Fruit fly (Drosophila melanogaster): ENCODE measurements around the gene MFS3.

MFS3 gene

DNA sequence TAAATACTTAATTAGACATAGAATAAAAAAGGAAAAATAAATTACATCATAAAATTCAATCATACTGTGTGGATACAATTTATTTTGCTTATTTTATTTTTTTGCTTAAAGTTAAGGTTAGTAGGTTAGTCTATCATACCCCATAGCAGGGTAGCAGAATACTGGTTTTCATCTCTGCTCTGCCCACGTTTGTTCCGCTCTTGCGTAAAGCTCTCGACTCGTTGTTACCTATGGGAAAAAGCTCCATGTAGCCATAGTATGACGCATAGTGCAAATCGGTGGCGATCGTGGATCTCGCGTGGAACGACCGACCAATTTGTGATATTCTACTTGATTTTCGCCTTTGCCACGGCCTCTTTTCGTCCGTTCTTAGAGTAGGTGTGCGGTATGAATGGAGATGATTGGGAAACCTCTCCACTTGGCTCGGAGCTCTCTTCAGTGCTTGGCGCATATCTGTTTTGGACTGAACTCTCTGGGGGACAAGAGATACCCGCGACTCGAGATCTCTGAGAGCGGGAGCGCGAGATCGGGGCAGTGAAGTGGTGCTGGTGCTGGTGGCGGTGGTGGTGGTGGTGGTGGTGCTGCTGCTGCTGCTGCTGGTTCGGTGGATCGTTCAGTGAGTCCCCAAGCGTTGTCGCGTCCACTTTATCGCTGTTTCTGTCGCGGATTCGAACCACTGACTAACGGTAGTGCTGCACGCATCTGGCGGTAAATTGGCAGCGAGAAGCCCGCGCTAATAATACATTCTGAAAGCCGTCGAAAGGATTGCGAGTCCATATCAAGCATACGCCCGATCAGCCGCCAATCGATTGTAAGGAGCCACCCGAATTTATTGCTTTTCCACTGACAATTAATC is 42.9 kb downstream of the MFS3 start, which contains the start of gene CG5001 (continued):
- peak; percentile 84 for TF ChIP-seq CG10366 (GFP tag; IDR thresholded peaks at IDR 0.05)
- no peak for TF ChIP-seq sc (optimal IDR thresholded peaks at IDR 0.05)
- TF ChIP-seq sc (GFP tag; optimal IDR thresholded peaks at IDR 0.05) = peak; percentile 60
- peak; percentile 63; the same call in 1 of the 3 replicates for TF ChIP-seq ken (GFP tag; IDR thresholded peaks at IDR 0.05)
- no peak for TF ChIP-seq Sry-β (GFP tag; optimal IDR thresholded peaks at IDR 0.05)
- TF ChIP-seq CG4820 (GFP tag; optimal IDR thresholded peaks at IDR 0.05) = peak; percentile 80
- no peak for TF ChIP-seq grn (GFP tag; optimal IDR thresholded peaks at IDR 0.05)
- TF ChIP-seq kni (GFP tag; optimal IDR thresholded peaks at IDR 0.05) = peak; percentile 54
- no peak for TF ChIP-seq BEAF-32 (GFP tag; optimal IDR thresholded peaks at IDR 0.05)
- no peak for TF ChIP-seq CG4360 (GFP tag; IDR thresholded peaks at IDR 0.05)
- no peak for TF ChIP-seq tup (GFP tag; optimal IDR thresholded peaks at IDR 0.05)
- TF ChIP-seq CG1233 (GFP tag; optimal IDR thresholded peaks at IDR 0.05) = peak; percentile 77
- TF ChIP-seq Tbp (GFP tag; optimal IDR thresholded peaks at IDR 0.05) = no peak
- no peak for TF ChIP-seq Doc2 (GFP tag; IDR thresholded peaks at IDR 0.05)
- peak; percentile 93 for TF ChIP-seq CG2712 (tag; optimal IDR thresholded peaks at IDR 0.05)
- TF ChIP-seq Pdp1 (GFP tag; optimal IDR thresholded peaks at IDR 0.05) = peak; percentile 62 to 90
- TF ChIP-seq trem (tag; optimal IDR thresholded peaks at IDR 0.05) = peak; percentile 79
- TF ChIP-seq CG8359 (GFP tag; optimal IDR thresholded peaks at IDR 0.05; ENCODE audit: borderline replicate concordance) = no peak
- peak; percentile 87 for TF ChIP-seq Fer1 (GFP tag; optimal IDR thresholded peaks at IDR 0.05)
- peak; percentile 2 for TF ChIP-seq pzg (GFP tag; optimal IDR thresholded peaks at IDR 0.05)
- TF ChIP-seq Dip3 (GFP tag; optimal IDR thresholded peaks at IDR 0.05) = peak; percentile 41
- TF ChIP-seq klu (GFP tag; IDR thresholded peaks at IDR 0.05) = peak; percentile 82
- TF ChIP-seq Drgx (GFP tag; IDR thresholded peaks at IDR 0.05) = peak; percentile 87
- TF ChIP-seq hbn (GFP tag; IDR thresholded peaks at IDR 0.05; ENCODE audit: partially characterized antibody) = no peak
- no peak for TF ChIP-seq HLHmδ (GFP tag; optimal IDR thresholded peaks at IDR 0.05)
- TF ChIP-seq CG10979 (tag; optimal IDR thresholded peaks at IDR 0.05) = peak; percentile 84
- TF ChIP-seq yki (optimal IDR thresholded peaks at IDR 0.05) = no peak
- no peak for TF ChIP-seq CG15479 (GFP tag; optimal IDR thresholded peaks at IDR 0.05)
- TF ChIP-seq org-1 (GFP tag; optimal IDR thresholded peaks at IDR 0.05) = peak; percentile 43
- no peak for TF ChIP-seq CG1832 (GFP tag; optimal IDR thresholded peaks at IDR 0.05)
- TF ChIP-seq mam (GFP tag; optimal IDR thresholded peaks at IDR 0.05) = peak; percentile 66
- peak; percentile 58 for TF ChIP-seq Abd-B (GFP tag; optimal IDR thresholded peaks at IDR 0.05)
- TF ChIP-seq D19B (GFP tag; optimal IDR thresholded peaks at IDR 0.05) = peak; percentile 98
- TF ChIP-seq CG7987 (GFP tag; optimal IDR thresholded peaks at IDR 0.05) = peak; percentile 54
- no peak for TF ChIP-seq CG4282 (GFP tag; optimal IDR thresholded peaks at IDR 0.05)
- peak; percentile 85 for TF ChIP-seq az2 (GFP tag; optimal IDR thresholded peaks at IDR 0.05)
- TF ChIP-seq sim (GFP tag; IDR thresholded peaks at IDR 0.05) = peak; percentile 83
- TF ChIP-seq MBD-R2 (GFP tag; IDR thresholded peaks at IDR 0.05) = peak; percentile 69
- peak; percentile 69 for TF ChIP-seq CrebB (tag; optimal IDR thresholded peaks at IDR 0.05)
- no peak for TF ChIP-seq Sin3A (optimal IDR thresholded peaks at IDR 0.05)
- TF ChIP-seq CG6654 (GFP tag; optimal IDR thresholded peaks at IDR 0.05) = peak; percentile 47
- TF ChIP-seq oc (tag; optimal IDR thresholded peaks at IDR 0.05) = peak; percentile 82
- TF ChIP-seq CG10321 (GFP tag; IDR thresholded peaks at IDR 0.05) = 0 out of 2 replicates have a peak, but pooled peaks have one; percentile 46
- peak; percentile 55 for TF ChIP-seq eyg (GFP tag; optimal IDR thresholded peaks at IDR 0.05)
- TF ChIP-seq CG31441 (GFP tag; IDR thresholded peaks at IDR 0.05) = no peak; the same call in 1 of the 2 replicates
- TF ChIP-seq Ssrp (tag; optimal IDR thresholded peaks at IDR 0.05) = peak; percentile 79
- peak; percentile 91 for TF ChIP-seq Ptx1 (GFP tag; IDR thresholded peaks at IDR 0.05)
- no peak for TF ChIP-seq cad (GFP tag; optimal IDR thresholded peaks at IDR 0.05)
- TF ChIP-seq sisA (GFP tag; IDR thresholded peaks at IDR 0.05) = peak; percentile 84
- peak; percentile 94 for TF ChIP-seq PHDP (tag; optimal IDR thresholded peaks at IDR 0.05)
